Fruit fly (Drosophila melanogaster) whole organism, prepupa: ENCODE measurements around the gene Mesh1.
A peak's percentile ranks its signal among the peaks of the same experiment; 100 is the strongest.

ENCODE experiments used
- Blimp-1 ChIP-seq: fragments of 200-800 bp; sonication (Bioruptor generic); optimal IDR thresholded peaks from 3 replicates; lab custom pipeline; 2017; ENCODE audit warnings: missing biosample characterization, missing genetic modification characterization, mild to moderate bottlenecking, moderate library complexity, missing genetic modification reagents
- CG10669 ChIP-seq: fragments of 200-800 bp; sonication (Bioruptor generic); optimal IDR thresholded peaks from 3 replicates; lab custom pipeline; 2018; ENCODE audit warnings: missing biosample characterization, mild to moderate bottlenecking, missing genetic modification characterization, moderate library complexity
- CG11294 ChIP-seq: fragments of 200-800 bp; sonication (Bioruptor generic); IDR thresholded peaks from 2 replicates; pipeline ENCODE4 v1.3.6; 2022; ENCODE audit warnings: missing biosample characterization, missing genetic modification characterization
- CG11902 ChIP-seq: fragments of 200-800 bp; sonication (Bioruptor generic); optimal IDR thresholded peaks from 3 replicates; lab custom pipeline; 2016; ENCODE audit warnings: missing biosample characterization, missing genetic modification characterization
- CG15336 ChIP-seq: fragments of 200-800 bp; sonication (Bioruptor generic); IDR thresholded peaks from 2 replicates; pipeline ENCODE4 v1.3.6; 2022; ENCODE audit warnings: missing biosample characterization, missing genetic modification characterization
- CG1621 ChIP-seq: fragments of 200-800 bp; sonication (Bioruptor generic); optimal IDR thresholded peaks from 3 replicates; lab custom pipeline; 2018; ENCODE audit warnings: missing biosample characterization, mild to moderate bottlenecking, missing genetic modification characterization
- CG16779 ChIP-seq: fragments of 200-800 bp; sonication (Bioruptor generic); optimal IDR thresholded peaks from 3 replicates; lab custom pipeline; 2017; ENCODE audit warnings: missing biosample characterization, mild to moderate bottlenecking, missing genetic modification characterization
- CG34406 ChIP-seq: fragments of 200-800 bp; sonication (Bioruptor generic); optimal IDR thresholded peaks from 3 replicates; lab custom pipeline; 2016; ENCODE audit warnings: missing biosample characterization, missing genetic modification characterization
- CG3919 ChIP-seq: fragments of 200-800 bp; sonication (Bioruptor generic); optimal IDR thresholded peaks from 3 replicates; lab custom pipeline; 2016; ENCODE audit warnings: missing biosample characterization, missing genetic modification characterization
- CG4318 ChIP-seq: fragments of 200-800 bp; sonication (Bioruptor generic); optimal IDR thresholded peaks from 3 replicates; lab custom pipeline; 2017; ENCODE audit warnings: missing biosample characterization, mild to moderate bottlenecking, missing genetic modification characterization
- CG6163 ChIP-seq: fragments of 200-800 bp; sonication (Bioruptor generic); IDR thresholded peaks from 3 replicates; pipeline ENCODE4 v1.3.6; 2022; ENCODE audit warnings: missing biosample characterization, missing genetic modification characterization
- CG6792 ChIP-seq: fragments of 200-800 bp; sonication (Bioruptor generic); optimal IDR thresholded peaks from 3 replicates; lab custom pipeline; 2016; ENCODE audit warnings: missing biosample characterization, missing genetic modification characterization
- CG6808 ChIP-seq: fragments of 200-800 bp; sonication (Bioruptor generic); optimal IDR thresholded peaks from 3 replicates; lab custom pipeline; 2017; ENCODE audit warnings: missing biosample characterization, missing genetic modification characterization, mild to moderate bottlenecking, moderate library complexity, missing genetic modification reagents
- CG6854 ChIP-seq: fragments of 200-800 bp; sonication (Bioruptor generic); optimal IDR thresholded peaks from 2 replicates; lab custom pipeline; 2017; ENCODE audit warnings: missing biosample characterization, mild to moderate bottlenecking, missing genetic modification characterization
- CG7368 ChIP-seq: fragments of 200-800 bp; sonication (Bioruptor generic); optimal IDR thresholded peaks from 3 replicates; lab custom pipeline; 2016; ENCODE audit warnings: missing biosample characterization, missing genetic modification characterization
- CG8319 ChIP-seq: fragments of 200-800 bp; sonication (Bioruptor generic); optimal IDR thresholded peaks from 3 replicates; lab custom pipeline; 2016; ENCODE audit warnings: missing biosample characterization, missing genetic modification characterization
- CG8632 ChIP-seq: fragments of 200-800 bp; sonication (Bioruptor generic); optimal IDR thresholded peaks from 3 replicates; lab custom pipeline; 2016; ENCODE audit warnings: missing biosample characterization, missing genetic modification characterization
- CG9139 ChIP-seq: fragments of 200-800 bp; sonication (Bioruptor generic); optimal IDR thresholded peaks from 3 replicates; lab custom pipeline; 2017; ENCODE audit warnings: missing biosample characterization, mild to moderate bottlenecking, missing genetic modification characterization
- Eip75B ChIP-seq: fragments of 200-800 bp; sonication (Bioruptor generic); optimal IDR thresholded peaks from 3 replicates; lab custom pipeline; 2016; ENCODE audit warnings: missing biosample characterization, missing genetic modification characterization
- Eip78C ChIP-seq: fragments of 200-800 bp; sonication (Bioruptor generic); peaks from one replicate; lab custom pipeline; 2016; ENCODE audit warnings: missing biosample characterization, missing genetic modification characterization
- Ets21C ChIP-seq: fragments of 200-800 bp; sonication (Bioruptor generic); optimal IDR thresholded peaks from 3 replicates; lab custom pipeline; 2016; ENCODE audit warnings: missing biosample characterization, missing genetic modification characterization
- Ets96B ChIP-seq: fragments of 200-800 bp; optimal IDR thresholded peaks from 2 replicates; lab custom pipeline; 2019; ENCODE audit warnings: missing biosample characterization, mild to moderate bottlenecking, missing genetic modification characterization, moderate library complexity
- Gug ChIP-seq: fragments of 200-800 bp; sonication (Bioruptor generic); IDR thresholded peaks from 2 replicates; pipeline ENCODE4 v1.3.6; 2022; ENCODE audit warnings: missing biosample characterization, missing genetic modification characterization
- Hr38 ChIP-seq: sonication (Bioruptor generic); optimal IDR thresholded peaks from 2 replicates; lab custom pipeline; 2016; ENCODE audit warnings: missing biosample characterization, missing genetic modification characterization
- Hr4 ChIP-seq: fragments of 200-800 bp; sonication (Bioruptor generic); optimal IDR thresholded peaks from 3 replicates; lab custom pipeline; 2016; ENCODE audit warnings: missing biosample characterization, missing genetic modification characterization
- Lpt ChIP-seq: fragments of 200-800 bp; sonication (Bioruptor generic); optimal IDR thresholded peaks from 3 replicates; lab custom pipeline; 2016; ENCODE audit warnings: missing biosample characterization, missing genetic modification characterization
- Met ChIP-seq: fragments of 200-800 bp; sonication (Bioruptor generic); optimal IDR thresholded peaks from 3 replicates; lab custom pipeline; 2016; ENCODE audit warnings: missing biosample characterization, missing genetic modification characterization
- OdsH ChIP-seq: fragments of 200-800 bp; sonication (Bioruptor generic); optimal IDR thresholded peaks from 3 replicates; lab custom pipeline; 2016; ENCODE audit warnings: missing biosample characterization, missing genetic modification characterization
- Smox ChIP-seq: fragments of 200-800 bp; sonication (Bioruptor generic); optimal IDR thresholded peaks from 3 replicates; lab custom pipeline; 2016; ENCODE audit warnings: missing biosample characterization, missing genetic modification characterization
- Sox14 ChIP-seq: fragments of 200-800 bp; sonication (Bioruptor generic); optimal IDR thresholded peaks from 3 replicates; lab custom pipeline; 2016; ENCODE audit warnings: missing biosample characterization, missing genetic modification characterization
- Sox15 ChIP-seq: fragments of 200-800 bp; sonication (Bioruptor generic); optimal IDR thresholded peaks from 3 replicates; lab custom pipeline; 2016; ENCODE audit warnings: missing biosample characterization, missing genetic modification characterization
- achi ChIP-seq: fragments of 200-800 bp; sonication (Bioruptor generic); optimal IDR thresholded peaks from 3 replicates; lab custom pipeline; 2016; ENCODE audit warnings: missing biosample characterization, missing genetic modification characterization
- acj6 ChIP-seq: fragments of 200-800 bp; sonication (Bioruptor generic); optimal IDR thresholded peaks from 3 replicates; lab custom pipeline; 2016; ENCODE audit warnings: missing biosample characterization, missing genetic modification characterization
- cyc ChIP-seq: fragments of 200-800 bp; sonication (Bioruptor generic); optimal IDR thresholded peaks from 3 replicates; lab custom pipeline; 2016; ENCODE audit warnings: missing biosample characterization, missing genetic modification characterization
- dac ChIP-seq: fragments of 200-800 bp; sonication (Bioruptor generic); optimal IDR thresholded peaks from 2 replicates; lab custom pipeline; 2017; ENCODE audit warnings: missing biosample characterization, mild to moderate bottlenecking, missing genetic modification characterization
- eg ChIP-seq: fragments of 200-800 bp; sonication (Bioruptor generic); IDR thresholded peaks from 3 replicates; pipeline ENCODE4 v1.3.6; 2022; ENCODE audit warnings: missing biosample characterization, missing genetic modification characterization
- esn ChIP-seq: fragments of 200-800 bp; sonication (Bioruptor generic); optimal IDR thresholded peaks from 2 replicates; lab custom pipeline; 2016; ENCODE audit warnings: missing biosample characterization, mild to moderate bottlenecking, missing genetic modification characterization, moderate library complexity
- fd59A ChIP-seq: fragments of 200-800 bp; sonication (Bioruptor generic); optimal IDR thresholded peaks from 2 replicates; lab custom pipeline; 2017; ENCODE audit warnings: missing biosample characterization, mild to moderate bottlenecking, missing genetic modification characterization, missing genetic modification reagents
- fd85E ChIP-seq: fragments of 200-800 bp; sonication (Bioruptor generic); optimal IDR thresholded peaks from 3 replicates; lab custom pipeline; 2016; ENCODE audit warnings: missing biosample characterization, missing genetic modification characterization
- fkh ChIP-seq: fragments of 200-800 bp; sonication (Bioruptor generic); optimal IDR thresholded peaks from 3 replicates; lab custom pipeline; 2017; ENCODE audit warnings: missing biosample characterization, mild to moderate bottlenecking, missing genetic modification characterization, moderate library complexity
- lz ChIP-seq: fragments of 200-800 bp; sonication (Bioruptor generic); optimal IDR thresholded peaks from 3 replicates; lab custom pipeline; 2016; ENCODE audit warnings: missing biosample characterization, missing genetic modification characterization
- net ChIP-seq: fragments of 200-800 bp; sonication (Bioruptor generic); optimal IDR thresholded peaks from 3 replicates; lab custom pipeline; 2016; ENCODE audit warnings: missing biosample characterization, missing genetic modification characterization
- pdm3 ChIP-seq: fragments of 200-800 bp; sonication (Bioruptor generic); optimal IDR thresholded peaks from 3 replicates; lab custom pipeline; 2016; ENCODE audit warnings: missing biosample characterization, missing genetic modification characterization
- salr ChIP-seq, 2 experiments: fragments of 200-800 bp; sonication (Bioruptor generic); optimal IDR thresholded peaks; 3 replicates each; lab custom pipeline; 2016 to 2018; ENCODE audit warnings: missing biosample characterization in 2 of 2, missing genetic modification characterization in 2 of 2, mild to moderate bottlenecking in 1 of 2
- spab ChIP-seq: fragments of 200-800 bp; sonication (Bioruptor generic); optimal IDR thresholded peaks from 2 replicates; lab custom pipeline; 2017; ENCODE audit warnings: missing biosample characterization, mild to moderate bottlenecking, missing genetic modification characterization, missing genetic modification reagents
- svp ChIP-seq: fragments of 200-800 bp; sonication (Bioruptor generic); peaks from one replicate; lab custom pipeline; 2016; ENCODE audit warnings: missing biosample characterization, missing genetic modification characterization
- topi ChIP-seq: fragments of 200-800 bp; sonication (Bioruptor generic); optimal IDR thresholded peaks from 3 replicates; lab custom pipeline; 2016; ENCODE audit warnings: missing biosample characterization, missing genetic modification characterization
- vri ChIP-seq: fragments of 200-800 bp; sonication (Bioruptor generic); optimal IDR thresholded peaks from 3 replicates; lab custom pipeline; 2016; ENCODE audit warnings: missing biosample characterization, mild to moderate bottlenecking, missing genetic modification characterization

The Mesh1 gene

dm6 chr3R:29214982-29215533 lies 12.7 kb upstream of the Mesh1 start (continued):
- TF ChIP-seq Blimp-1 (GFP tag; lab: Kevin White, UChicago) (no peak), Gug (no peak), CG15336 (GFP tag; lab: Robert Waterston, UW) (no peak; the same call in 1 of the 2 replicates), Hr4 (GFP tag; lab: Kevin White, UChicago) (peak; percentile 29), Hr38 (no peak), CG34406 (peak; percentile 3), lz (GFP tag; lab: Kevin White, UChicago) (peak; percentile 23), CG3919 (GFP tag; lab: Kevin White, UChicago) (peak; percentile 26), Sox14 (GFP tag; lab: Kevin White, UChicago) (no peak), Eip75B (GFP tag; lab: Kevin White, UChicago) (peak; percentile 26), CG10669 (peak; percentile 55), CG6163 (GFP tag; lab: Robert Waterston, UW) (peak; percentile 82), cyc (GFP tag; lab: Kevin White, UChicago) (no peak), Ets21C (no peak), svp (GFP tag; lab: Kevin White, UChicago) (peak; percentile 72), dac (no peak), Ets96B (tag; lab: Kevin White, UChicago) (peak; percentile 70), vri (GFP tag; lab: Kevin White, UChicago) (no peak), CG8319 (GFP tag; lab: Kevin White, UChicago) (no peak), CG6808 (GFP tag; lab: Kevin White, UChicago) (peak; percentile 69), CG7368 (peak; percentile 9), CG6792 (GFP tag; lab: Kevin White, UChicago) (no peak)

dm6 chr3R:29214262-29214661 lies 11.9 kb upstream of the Mesh1 start:
- TF ChIP-seq pdm3 (GFP tag; lab: Kevin White, UChicago) (peak; percentile 100), salr (GFP tag; optimal IDR thresholded peaks at IDR 0.05; lab: Kevin White, UChicago) (peak; percentile 99 to 100), fd85E (GFP tag; lab: Kevin White, UChicago) (peak; percentile 98), CG11294 (GFP tag; lab: Robert Waterston, UW) (peak; percentile 99), dac (peak; percentile 99), Hr38 (peak; percentile 94), Met (GFP tag; lab: Kevin White, UChicago) (peak; percentile 100), CG7368 (peak; percentile 100), acj6 (GFP tag; lab: Kevin White, UChicago) (peak; percentile 100), topi (GFP tag; lab: Kevin White, UChicago) (peak; percentile 100), eg (GFP tag; lab: Robert Waterston, UW) (peak; percentile 100), spab (GFP tag; lab: Kevin White, UChicago) (peak; percentile 100), CG1621 (tag; lab: Kevin White, UChicago) (peak; percentile 100), Lpt (peak; percentile 100), Ets21C (peak; percentile 99), CG6792 (GFP tag; lab: Kevin White, UChicago) (peak; percentile 100), CG8319 (GFP tag; lab: Kevin White, UChicago) (peak; percentile 100), Eip78C (peak; percentile 100), Eip75B (GFP tag; lab: Kevin White, UChicago) (peak; percentile 100), Smox (peak; percentile 100), CG11902 (GFP tag; lab: Kevin White, UChicago) (peak; percentile 99), CG9139 (GFP tag; lab: Kevin White, UChicago) (peak; percentile 99), esn (GFP tag; lab: Kevin White, UChicago) (peak; percentile 100), fkh (peak; percentile 97), net (GFP tag; lab: Kevin White, UChicago) (peak; percentile 100), CG16779 (tag; lab: Kevin White, UChicago) (peak; percentile 99), Sox15 (GFP tag; lab: Kevin White, UChicago) (peak; percentile 99), Gug (peak; percentile 100), CG10669 (peak; percentile 100), CG6854 (peak; percentile 100), fd59A (peak; percentile 100), achi (GFP tag; lab: Kevin White, UChicago) (peak; percentile 99), OdsH (GFP tag; lab: Kevin White, UChicago) (peak; percentile 100), CG34406 (peak; percentile 100), lz (GFP tag; lab: Kevin White, UChicago) (peak; percentile 100), Ets96B (tag; lab: Kevin White, UChicago) (peak; percentile 100), Hr4 (GFP tag; lab: Kevin White, UChicago) (peak; percentile 100), CG4318 (GFP tag; lab: Kevin White, UChicago) (peak; percentile 99), CG8632 (GFP tag; lab: Kevin White, UChicago) (peak; percentile 100), Sox14 (GFP tag; lab: Kevin White, UChicago) (peak; percentile 100)
